Worm (Caenorhabditis elegans) whole organism, L3 larva: ENCODE results near the gene ZK353.2.
A peak's percentile ranks its signal among the peaks of the same experiment; 100 is the strongest.

Experiments used
- ama-1 ChIP-seq: fragments of 150-350 bp; optimal IDR thresholded peaks from 2 replicates; lab custom pipeline; 2018
- mdl-1 ChIP-seq: fragments of 150-350 bp; optimal IDR thresholded peaks from 2 replicates; lab custom pipeline; 2014; ENCODE audit warnings: missing biosample characterization, missing genetic modification characterization
- nhr-11 ChIP-seq: fragments of 150-350 bp; optimal IDR thresholded peaks from 2 replicates; lab custom pipeline; 2014; ENCODE audit warnings: missing biosample characterization, missing genetic modification characterization
- nhr-76 ChIP-seq: fragments of 150-350 bp; sonication (generic microtip); optimal IDR thresholded peaks from 5 replicates; lab custom pipeline; 2014; ENCODE audit warnings: missing biosample characterization, missing genetic modification characterization
- pha-4 ChIP-seq: fragments of 150-350 bp; optimal IDR thresholded peaks from 2 replicates; lab custom pipeline; 2014; ENCODE audit warnings: missing biosample characterization, missing genetic modification reagents, missing genetic modification characterization
- unc-39 ChIP-seq: sonication (generic microtip); optimal IDR thresholded peaks from 4 replicates; lab custom pipeline; 2017; ENCODE audit warnings: missing biosample characterization, missing genetic modification characterization
- ztf-4 ChIP-seq: fragments of 150-350 bp; optimal IDR thresholded peaks from 2 replicates; lab custom pipeline; 2014; ENCODE audit warnings: missing biosample characterization, missing genetic modification characterization

DNA sequence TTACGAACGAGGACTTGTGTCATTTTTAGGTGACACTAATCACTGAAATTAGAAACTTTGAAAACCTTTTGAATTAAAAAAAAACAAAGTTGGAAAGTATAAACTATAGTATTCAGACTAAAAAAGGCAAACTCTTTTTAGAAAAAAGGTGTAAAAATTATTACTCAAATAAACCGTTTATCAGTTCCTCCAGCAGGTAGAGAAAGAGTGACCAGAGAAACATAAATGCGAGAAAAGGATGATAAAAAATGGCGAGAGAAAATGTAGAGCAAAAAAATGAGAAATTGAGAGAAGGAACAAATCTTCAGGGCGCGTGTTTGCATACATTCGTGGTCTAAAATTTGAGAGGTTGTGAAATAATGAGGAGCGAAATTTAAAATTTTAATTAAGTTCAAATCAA, 3.4 kb downstream of the ZK353.2 start, which contains the start of gene lap-1:
- TF ChIP-seq ama-1 (lab: Kevin White, UChicago) (no peak), ztf-4 (tag; lab: Kevin White, UChicago) (no peak), pha-4 (tag; lab: Kevin White, UChicago) (peak; percentile 18), nhr-11 (tag; lab: Kevin White, UChicago) (no peak), nhr-76 (tag; lab: Kevin White, UChicago) (no peak), unc-39 (no peak), mdl-1 (tag; lab: Kevin White, UChicago) (no peak)
